Worm (Caenorhabditis elegans): ENCODE data around the gene Y57G11B.6.

Y57G11B.6 gene

DNA sequence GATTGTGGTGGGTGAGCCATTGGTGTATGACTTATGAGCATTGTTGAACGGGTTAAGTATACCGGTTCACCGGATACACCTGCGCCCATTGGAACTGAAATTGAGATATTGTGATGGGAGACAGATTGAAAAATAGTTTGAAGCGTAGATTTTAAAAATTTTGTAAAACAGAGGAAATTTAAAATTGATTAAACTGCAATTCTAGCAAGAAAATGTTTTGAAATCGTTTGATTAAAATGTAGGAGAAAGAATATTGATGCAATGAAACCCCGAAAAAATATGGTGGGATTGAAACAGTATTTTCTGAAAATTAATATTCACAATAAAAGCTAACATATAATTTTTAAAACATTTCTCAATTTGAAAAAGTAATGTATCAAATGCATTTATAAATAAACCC is at the start of gene Y57G11B.6:
Y57G11B.6 (minus strand) TSS at position 101 of the 400 bp plus-strand sequence.
- TF ChIP-seq dao-5 (tag; optimal IDR thresholded peaks at IDR 0.05) (no peak), him-1 (tag; optimal IDR thresholded peaks at IDR 0.05) (no peak), W03F9.2 (tag; optimal IDR thresholded peaks at IDR 0.05) (no peak)

DNA sequence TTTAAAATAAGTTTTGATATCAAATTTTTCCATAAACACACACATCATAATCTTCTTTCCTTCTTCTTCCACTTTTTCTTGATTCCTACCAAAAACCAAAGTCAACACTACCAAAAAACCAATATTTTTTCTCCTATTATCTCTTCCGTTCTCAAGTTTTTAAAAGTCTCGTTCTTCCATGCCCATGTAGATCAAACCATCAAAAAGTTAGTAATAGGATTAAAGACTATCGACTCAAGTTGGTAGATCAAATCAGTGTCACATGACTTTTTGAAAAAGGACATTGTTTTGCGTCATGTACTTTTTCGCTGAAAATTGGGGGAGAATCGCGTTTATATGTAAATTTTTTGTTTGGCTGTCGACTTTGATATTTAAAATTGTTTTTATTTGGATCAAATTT is 48.3 kb upstream of the Y57G11B.6 start:
- TF ChIP-seq W03F9.2 (tag; optimal IDR thresholded peaks at IDR 0.05) = no peak

DNA sequence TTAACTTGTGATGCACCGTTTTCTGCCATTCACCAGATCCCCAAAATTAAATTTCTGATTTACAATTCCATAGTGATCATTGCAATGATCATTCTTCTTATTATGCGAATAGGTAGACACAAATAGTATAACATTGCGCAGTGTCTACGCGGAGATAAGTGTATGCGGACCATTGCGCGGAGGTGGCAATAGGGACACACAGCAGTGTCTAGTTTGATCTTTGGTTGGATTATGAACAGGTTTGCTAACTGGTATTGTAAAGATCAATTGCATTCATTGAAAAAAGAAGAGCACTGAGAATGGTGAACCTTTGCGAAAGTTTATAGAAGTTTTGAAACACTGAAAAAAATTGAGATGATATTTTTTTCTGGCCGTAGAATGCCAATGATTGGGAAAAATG is 44.6 kb upstream of the Y57G11B.6 start:
- TF ChIP-seq him-1 (tag; optimal IDR thresholded peaks at IDR 0.05) (no peak), W03F9.2 (tag; optimal IDR thresholded peaks at IDR 0.05) (no peak), dao-5 (tag; optimal IDR thresholded peaks at IDR 0.05) (no peak)

DNA sequence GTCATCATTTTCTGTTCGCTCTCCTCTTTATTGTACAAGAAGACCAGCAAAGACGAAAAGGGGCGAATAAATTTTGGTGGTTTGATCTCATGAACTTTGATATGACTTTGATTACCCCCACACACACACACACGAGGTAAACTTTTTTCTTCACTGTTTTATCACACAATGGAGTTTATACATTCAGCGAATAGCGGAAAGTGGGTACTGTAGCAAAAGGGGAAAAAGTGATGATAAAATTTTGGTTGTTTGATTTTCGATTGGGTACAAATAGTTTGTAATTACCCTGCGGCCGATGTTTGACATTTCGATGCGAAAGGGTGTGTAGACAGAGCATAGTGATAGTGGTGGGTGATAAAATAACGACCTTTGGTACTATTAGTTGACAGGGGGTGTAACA is 39.6 kb upstream of the Y57G11B.6 start:
- TF ChIP-seq W03F9.2 (tag; optimal IDR thresholded peaks at IDR 0.05) (peak; percentile 64), dao-5 (tag; optimal IDR thresholded peaks at IDR 0.05) (no peak), him-1 (tag; optimal IDR thresholded peaks at IDR 0.05) (no peak)

DNA sequence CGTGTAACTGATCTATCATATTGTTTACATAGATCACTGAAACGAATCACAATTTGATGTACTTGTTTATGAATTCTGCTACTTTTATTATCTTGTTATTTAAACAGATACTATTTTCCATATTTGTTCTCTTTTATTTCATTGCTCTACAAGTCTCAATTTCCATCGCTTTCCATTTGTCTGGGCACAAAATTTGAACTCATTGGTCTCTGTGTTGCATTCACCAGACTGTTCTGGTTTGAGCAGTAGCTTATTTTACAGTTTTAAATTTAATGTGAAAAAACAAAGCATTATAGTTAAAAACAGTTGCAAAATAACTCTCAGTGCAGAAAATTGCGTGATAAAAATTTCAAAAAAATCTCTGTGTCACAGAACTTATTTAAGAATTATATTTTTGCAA is 32.9 kb upstream of the Y57G11B.6 start:
- no peak for TF ChIP-seq dao-5 (tag; optimal IDR thresholded peaks at IDR 0.05)
- TF ChIP-seq W03F9.2 (tag; optimal IDR thresholded peaks at IDR 0.05) = no peak
- TF ChIP-seq him-1 (tag; optimal IDR thresholded peaks at IDR 0.05) = no peak

DNA sequence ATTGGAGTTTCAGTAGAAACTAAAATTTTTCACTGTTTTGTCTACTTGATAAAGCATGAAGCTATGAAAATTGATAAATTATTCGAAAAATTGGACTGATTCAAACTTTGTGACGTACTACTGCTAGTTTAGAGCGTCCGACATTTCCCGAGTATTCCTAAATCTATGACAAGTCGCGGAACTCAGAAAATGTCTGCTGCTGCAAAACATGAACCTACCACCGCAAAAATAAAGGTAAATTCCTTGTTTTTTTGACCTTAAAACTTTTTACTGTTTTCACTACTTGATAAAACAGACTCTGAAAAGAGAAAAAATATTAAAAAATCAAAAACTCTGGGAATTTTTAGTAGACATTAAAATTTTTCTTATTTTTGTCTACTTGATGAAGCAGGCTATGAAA is 32.1 kb upstream of the Y57G11B.6 start:
- TF ChIP-seq dao-5 (tag; optimal IDR thresholded peaks at IDR 0.05) (no peak), him-1 (tag; optimal IDR thresholded peaks at IDR 0.05) (no peak), W03F9.2 (tag; optimal IDR thresholded peaks at IDR 0.05) (no peak)

DNA sequence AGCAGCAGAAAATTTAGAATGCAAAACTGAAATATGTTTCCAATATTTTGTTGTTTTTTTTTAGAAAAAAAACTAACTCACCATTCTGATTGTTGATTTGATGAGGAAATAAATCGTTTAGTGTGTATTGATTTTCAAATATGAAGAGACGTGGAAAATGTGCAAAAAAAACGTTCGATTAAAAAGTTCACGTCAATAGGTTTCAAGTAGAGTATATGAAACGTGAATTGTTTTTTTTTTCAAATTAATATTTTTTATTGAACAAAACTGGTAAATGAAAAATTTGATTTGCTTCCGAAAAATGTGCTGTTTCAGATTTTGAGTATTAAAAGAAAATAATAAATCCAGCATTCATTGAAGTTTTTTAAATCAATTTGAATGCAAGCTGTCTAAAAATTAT is 26.3 kb upstream of the Y57G11B.6 start, which contains the start of gene irld-18:
irld-18 (minus strand) TSS at position 101 of the 400 bp plus-strand sequence.
- TF ChIP-seq him-1 (tag; optimal IDR thresholded peaks at IDR 0.05) = no peak
- no peak for TF ChIP-seq W03F9.2 (tag; optimal IDR thresholded peaks at IDR 0.05)
- no peak for TF ChIP-seq dao-5 (tag; optimal IDR thresholded peaks at IDR 0.05)

DNA sequence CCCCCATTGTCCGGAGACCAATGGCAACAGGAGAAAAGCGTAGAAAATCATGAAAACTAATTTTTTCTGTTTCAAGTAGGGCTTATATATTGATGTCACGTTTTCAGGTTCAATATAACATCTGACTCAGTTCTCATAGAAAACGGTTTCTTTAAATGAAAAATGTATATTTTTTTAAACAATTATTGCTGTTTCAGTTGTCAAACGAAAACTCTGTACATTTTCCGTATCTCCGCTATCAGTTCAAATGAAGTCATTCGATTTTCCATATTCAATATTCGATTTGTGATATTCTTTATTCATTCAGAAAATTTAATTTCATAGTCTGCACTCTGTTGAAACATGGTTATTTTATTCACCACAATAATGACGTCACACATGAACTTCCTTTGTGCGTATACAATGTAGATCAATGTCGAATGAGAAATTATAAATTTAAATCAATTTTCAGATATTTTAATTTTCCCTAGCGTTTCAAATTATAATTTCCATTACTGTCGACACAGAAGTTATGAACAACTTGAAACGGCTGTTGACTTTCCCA is 24.0 kb upstream of the Y57G11B.6 start, which contains the start of gene Y57G11B.8:
Y57G11B.8 (minus strand) TSS at position 51 of the 544 bp plus-strand sequence.
- TF ChIP-seq him-1 (tag; optimal IDR thresholded peaks at IDR 0.05) = no peak
- TF ChIP-seq dao-5 (tag; optimal IDR thresholded peaks at IDR 0.05) = no peak

DNA sequence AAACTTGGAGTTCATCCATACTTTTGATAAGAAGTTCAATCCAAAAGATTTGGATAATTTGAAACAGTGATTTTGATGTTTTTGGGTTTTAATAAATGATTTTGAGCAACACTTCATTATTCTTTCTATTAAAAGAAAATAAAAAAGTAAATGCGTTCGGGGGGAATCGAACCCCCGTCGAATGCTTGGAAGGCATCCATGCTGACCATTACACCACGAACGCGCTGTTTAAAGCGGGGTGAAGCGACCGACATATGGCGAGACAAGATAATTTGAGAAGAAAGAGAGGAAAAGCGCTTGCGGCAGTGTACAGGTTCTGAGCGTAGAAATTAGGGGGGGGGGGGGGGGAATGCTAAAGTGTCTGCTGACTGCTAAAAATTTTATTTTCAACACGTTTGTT is 21.8 kb upstream of the Y57G11B.6 start:
- TF ChIP-seq dao-5 (tag; optimal IDR thresholded peaks at IDR 0.05) (no peak), him-1 (tag; optimal IDR thresholded peaks at IDR 0.05) (no peak), W03F9.2 (tag; optimal IDR thresholded peaks at IDR 0.05) (no peak)

DNA sequence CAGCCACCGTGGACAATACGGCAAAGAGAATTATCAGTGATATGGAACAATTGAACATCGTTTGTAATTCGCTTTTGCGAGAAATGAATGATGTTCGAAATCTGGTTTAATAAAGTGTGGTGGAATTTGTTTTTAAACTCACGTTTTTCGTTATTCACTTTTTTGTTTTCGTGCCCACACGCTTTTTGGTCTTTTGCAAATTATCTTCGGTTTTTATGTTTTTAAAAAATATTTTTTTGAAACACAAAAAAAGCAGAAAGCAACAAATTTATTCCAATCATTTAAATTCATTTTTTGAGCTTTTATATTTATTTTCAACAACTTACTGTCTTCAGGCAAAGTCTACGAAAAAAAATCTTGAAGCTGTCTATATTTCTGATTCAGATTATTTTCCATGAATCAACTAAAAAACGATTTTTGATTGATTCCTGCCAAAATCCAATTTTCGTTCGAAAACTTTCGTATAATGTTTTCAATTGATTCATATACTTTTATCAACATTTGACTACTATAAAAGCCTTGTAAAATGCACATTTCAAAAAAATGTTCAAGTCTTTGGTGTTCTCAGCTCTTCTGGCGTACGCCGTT is 19.7 kb upstream of the Y57G11B.6 start, which contains the start of the genes Y57G11B.3 and Y57G11B.5:
Y57G11B.3 (minus strand) TSS at position 101 of the 588 bp plus-strand sequence.
Y57G11B.5 (plus strand) TSS at position 538 of the 588 bp plus-strand sequence.
- TF ChIP-seq dao-5 (tag; optimal IDR thresholded peaks at IDR 0.05) (no peak), W03F9.2 (tag; optimal IDR thresholded peaks at IDR 0.05) (no peak), him-1 (tag; optimal IDR thresholded peaks at IDR 0.05) (no peak)

DNA sequence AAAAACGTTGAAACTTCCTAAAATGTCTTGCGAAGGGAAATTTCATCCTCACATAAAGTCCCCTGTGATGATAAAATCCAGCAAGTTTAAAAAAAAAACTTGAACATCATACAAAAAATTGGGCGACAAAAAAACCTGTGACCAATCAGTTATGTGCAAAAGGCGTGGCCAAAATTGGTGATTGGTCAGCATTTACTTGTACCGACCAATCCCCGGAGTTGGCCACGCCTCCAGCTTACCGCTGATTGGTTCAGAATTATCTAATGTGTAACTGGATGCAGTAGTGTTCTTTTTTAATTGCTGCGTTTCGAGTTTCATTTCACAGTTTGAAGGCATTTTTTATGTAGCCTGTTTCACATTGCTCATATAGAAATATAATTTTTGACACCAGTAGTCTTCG is 18.4 kb upstream of the Y57G11B.6 start:
- TF ChIP-seq him-1 (tag; optimal IDR thresholded peaks at IDR 0.05) (no peak), W03F9.2 (tag; optimal IDR thresholded peaks at IDR 0.05) (no peak), dao-5 (tag; optimal IDR thresholded peaks at IDR 0.05) (no peak)

DNA sequence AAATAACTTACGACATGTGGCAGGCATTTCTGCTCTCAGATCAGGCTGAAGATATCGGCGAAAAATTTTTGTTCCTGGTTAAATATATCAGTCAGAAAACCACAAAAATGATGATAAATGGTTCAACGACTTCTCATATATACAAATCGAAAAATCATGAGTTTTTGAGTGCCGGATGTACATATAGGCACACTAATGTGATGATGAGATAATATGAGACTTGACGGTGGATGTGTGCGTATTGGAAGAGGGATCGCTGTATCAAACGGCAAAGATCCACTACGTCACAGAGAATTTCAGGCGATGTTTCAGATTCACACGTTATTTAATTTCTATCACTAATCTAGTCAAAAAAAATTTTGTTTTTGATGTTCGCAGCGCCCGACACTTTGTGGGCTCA is 17.9 kb upstream of the Y57G11B.6 start, which contains the start of gene glb-34:
glb-34 (minus strand) TSS at position 101 of the 400 bp plus-strand sequence.
- no peak for TF ChIP-seq him-1 (tag; optimal IDR thresholded peaks at IDR 0.05)
- no peak for TF ChIP-seq W03F9.2 (tag; optimal IDR thresholded peaks at IDR 0.05)
- TF ChIP-seq dao-5 (tag; optimal IDR thresholded peaks at IDR 0.05) = no peak

DNA sequence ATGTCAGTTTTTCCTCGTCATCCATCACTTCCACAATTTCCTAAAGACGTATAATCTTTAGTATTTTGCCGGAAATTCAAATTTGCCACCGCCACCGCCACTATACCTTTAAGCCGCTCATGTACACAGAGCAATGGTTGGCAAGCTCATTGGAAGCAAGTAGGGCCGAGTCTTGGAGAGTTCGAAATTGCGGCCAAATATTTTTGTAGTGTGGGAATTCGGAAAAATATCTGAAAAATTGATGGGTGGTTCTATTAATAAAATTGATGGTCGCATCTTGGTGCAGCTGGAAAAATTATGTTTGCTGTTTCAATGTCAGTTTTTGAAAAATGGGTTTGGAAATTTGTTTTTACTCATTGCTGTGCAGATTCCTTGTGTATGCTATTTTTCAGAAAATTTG is 16.9 kb upstream of the Y57G11B.6 start:
- TF ChIP-seq W03F9.2 (tag; optimal IDR thresholded peaks at IDR 0.05) = no peak
- TF ChIP-seq dao-5 (tag; optimal IDR thresholded peaks at IDR 0.05) = no peak
- no peak for TF ChIP-seq him-1 (tag; optimal IDR thresholded peaks at IDR 0.05)

DNA sequence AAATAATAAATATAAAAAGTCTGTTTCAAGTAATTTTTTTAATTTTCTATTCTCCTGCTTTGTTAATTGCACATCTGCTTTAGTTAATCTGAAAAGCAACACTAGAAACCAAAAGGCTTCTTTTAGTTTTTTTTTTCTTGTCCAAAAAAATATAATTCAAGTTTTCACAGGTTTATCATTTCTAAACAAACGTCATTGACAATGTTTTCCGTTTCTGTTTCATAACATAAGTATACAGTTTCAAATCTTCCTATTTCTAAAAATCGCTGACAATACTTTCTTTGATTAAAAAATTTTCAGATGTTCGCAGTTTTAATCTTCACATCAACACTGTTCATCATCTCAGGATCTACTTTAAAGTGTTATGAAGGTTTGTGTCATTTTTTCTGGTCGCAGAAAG is 10.4 kb upstream of the Y57G11B.6 start, which contains the start of gene Y57G11B.2:
Y57G11B.2 (plus strand) TSS at position 301 of the 400 bp plus-strand sequence.
- TF ChIP-seq him-1 (tag; optimal IDR thresholded peaks at IDR 0.05) (no peak), W03F9.2 (tag; optimal IDR thresholded peaks at IDR 0.05) (no peak), dao-5 (tag; optimal IDR thresholded peaks at IDR 0.05) (no peak)
